Worm (Caenorhabditis elegans) whole organism, L3 larva: ENCODE data around the gene D2045.5.

Source experiments
- ceh-16 ChIP-seq: sonication (generic microtip); optimal IDR thresholded peaks from 2 replicates; lab custom pipeline; 2017; ENCODE audit warnings: missing biosample characterization, missing genetic modification characterization
- ceh-82 ChIP-seq: fragments of 150-350 bp; optimal IDR thresholded peaks from 2 replicates; lab custom pipeline; 2014; ENCODE audit warnings: missing biosample characterization, missing genetic modification characterization
- daf-12 ChIP-seq: fragments of 150-350 bp; optimal IDR thresholded peaks from 2 replicates; lab custom pipeline; 2014; ENCODE audit warnings: missing biosample characterization, missing genetic modification reagents, missing genetic modification characterization
- fos-1 ChIP-seq: fragments of 150-350 bp; optimal IDR thresholded peaks from 2 replicates; lab custom pipeline; 2014; ENCODE audit warnings: missing biosample characterization, missing genetic modification characterization
- lin-39 ChIP-seq: fragments of 150-350 bp; optimal IDR thresholded peaks from 2 replicates; lab custom pipeline; 2018; ENCODE audit warnings: missing biosample characterization, missing genetic modification reagents, missing genetic modification characterization
- nhr-25 ChIP-seq: sonication (generic microtip); optimal IDR thresholded peaks from 2 replicates; lab custom pipeline; 2017; ENCODE audit warnings: missing biosample characterization, missing genetic modification characterization
- nhr-76 ChIP-seq: fragments of 150-350 bp; sonication (generic microtip); optimal IDR thresholded peaks from 5 replicates; lab custom pipeline; 2014; ENCODE audit warnings: missing biosample characterization, missing genetic modification characterization
- unc-62 ChIP-seq: fragments of 150-350 bp; sonication (generic microtip); optimal IDR thresholded peaks from 4 replicates; lab custom pipeline; 2014; ENCODE audit warnings: missing biosample characterization, missing genetic modification reagents, missing genetic modification characterization

DNA sequence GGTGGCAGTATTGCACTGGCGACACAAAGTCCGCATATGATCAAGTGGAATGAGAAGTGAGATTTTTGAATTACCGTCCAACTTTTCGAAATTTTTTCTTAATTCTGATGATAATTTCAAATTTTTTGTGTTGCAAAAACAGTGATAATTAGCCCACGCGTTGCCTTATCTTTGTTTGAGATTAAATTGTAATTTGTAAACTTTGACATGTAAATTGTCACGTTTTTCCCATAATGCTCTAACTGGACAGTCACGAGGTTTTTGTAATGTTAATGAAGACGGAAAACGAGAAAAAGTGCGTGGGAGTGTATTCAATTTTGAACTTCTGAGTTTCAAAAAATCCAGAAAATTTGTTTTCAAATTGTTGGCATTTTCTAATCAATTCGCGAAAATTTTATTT lies 12.1 kb upstream of the D2045.5 start:
- TF ChIP-seq lin-39 (tag; lab: Kevin White, UChicago) (no peak), nhr-25 (tag; lab: Kevin White, UChicago) (no peak), ceh-82 (tag; lab: Kevin White, UChicago) (no peak), nhr-76 (no peak), ceh-16 (tag; lab: Kevin White, UChicago) (no peak), unc-62 (GFP tag; lab: Kevin White, UChicago) (no peak), fos-1 (tag; lab: Kevin White, UChicago) (no peak), daf-12 (tag; lab: Kevin White, UChicago) (no peak)
